Worm (Caenorhabditis elegans): ENCODE results near the gene clec-134.

DNA sequence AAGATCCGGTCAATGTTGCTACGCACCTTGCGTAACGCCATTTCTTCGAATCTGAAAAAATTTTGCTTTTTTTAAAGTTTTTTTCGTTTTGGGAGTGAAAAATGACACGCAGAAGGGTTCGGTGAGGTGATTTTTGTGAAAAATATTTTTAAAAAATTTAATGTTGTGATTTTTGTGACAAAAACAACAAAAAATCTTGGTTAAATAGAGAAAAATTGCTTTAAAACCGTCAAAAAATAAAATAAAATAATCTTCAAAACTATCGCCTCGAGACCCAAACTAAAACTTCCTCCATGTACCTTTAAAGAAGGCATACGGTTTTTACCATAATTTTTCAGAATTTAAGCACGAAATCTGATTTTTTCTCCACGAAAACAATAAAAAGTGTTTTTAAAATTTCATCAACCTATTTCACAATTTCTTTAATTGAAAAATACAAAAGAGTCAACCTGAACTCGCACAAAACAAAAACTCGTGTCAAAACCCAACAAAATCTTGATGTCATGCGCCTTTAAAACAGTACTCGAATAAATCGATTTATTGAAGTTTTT lies 33.4 kb upstream of the clec-134 start, which contains the start of gene apd-3:
- TF ChIP-seq ces-1 (GFP tag; optimal IDR thresholded peaks at IDR 0.05) = no peak
- no peak for TF ChIP-seq egl-13 (tag; optimal IDR thresholded peaks at IDR 0.05)
- TF ChIP-seq unc-62 (GFP tag; optimal IDR thresholded peaks at IDR 0.05) = no peak
- no peak for TF ChIP-seq F16B12.6 (tag; optimal IDR thresholded peaks at IDR 0.05)
- no peak for TF ChIP-seq nhr-12 (tag; optimal IDR thresholded peaks at IDR 0.05)
- TF ChIP-seq ama-1 (optimal IDR thresholded peaks at IDR 0.05) = no peak

Data from whole organism, L1 larva.